Fruit fly (Drosophila melanogaster) whole organism, embryonic: ENCODE measurements around the gene Jhbp1.

Experiments used
- B-H2 ChIP-seq: fragments of 200-800 bp; sonication (Bioruptor generic); optimal IDR thresholded peaks from 2 replicates; lab custom pipeline; 2018; ENCODE audit warnings: missing biosample characterization, mild to moderate bottlenecking, missing genetic modification characterization
- Bteb2 ChIP-seq: fragments of 200-800 bp; sonication (Bioruptor generic); optimal IDR thresholded peaks from 2 replicates; lab custom pipeline; 2016; ENCODE audit warnings: missing biosample characterization, missing genetic modification characterization
- C15 ChIP-seq: fragments of 200-800 bp; sonication (Bioruptor generic); IDR thresholded peaks from 3 replicates; pipeline ENCODE4 v1.3.6; 2022; ENCODE audit warnings: missing biosample characterization, missing genetic modification characterization
- CG10654 ChIP-seq: fragments of 200-800 bp; sonication (Bioruptor generic); optimal IDR thresholded peaks from 2 replicates; lab custom pipeline; 2016; ENCODE audit warnings: missing biosample characterization, missing genetic modification characterization
- CG10979 ChIP-seq: fragments of 200-800 bp; sonication (Bioruptor generic); optimal IDR thresholded peaks from 2 replicates; lab custom pipeline; 2018; ENCODE audit warnings: missing biosample characterization, mild to moderate bottlenecking, missing genetic modification characterization, moderate library complexity
- CG11560 ChIP-seq: fragments of 200-800 bp; sonication (Bioruptor generic); IDR thresholded peaks from 3 replicates; pipeline ENCODE4 v1.3.6; 2022; ENCODE audit warnings: missing biosample characterization, missing genetic modification characterization
- CG12769 ChIP-seq: fragments of 200-800 bp; sonication (Bioruptor generic); optimal IDR thresholded peaks from 2 replicates; lab custom pipeline; 2019; ENCODE audit warnings: missing biosample characterization, mild to moderate bottlenecking, missing genetic modification characterization, moderate library complexity
- CG13287 ChIP-seq: fragments of 200-800 bp; sonication (Bioruptor generic); IDR thresholded peaks from 2 replicates; pipeline ENCODE4 v1.3.6; 2022; ENCODE audit warnings: missing biosample characterization, missing genetic modification characterization; ENCODE audit not compliant: partially characterized antibody
- CG13775 ChIP-seq: fragments of 200-800 bp; sonication (Bioruptor generic); optimal IDR thresholded peaks from 3 replicates; lab custom pipeline; 2017; ENCODE audit warnings: missing biosample characterization, mild to moderate bottlenecking, missing genetic modification characterization
- CG15269 ChIP-seq: fragments of 200-800 bp; sonication (Bioruptor generic); optimal IDR thresholded peaks from 2 replicates; lab custom pipeline; 2018; ENCODE audit warnings: missing biosample characterization, mild to moderate bottlenecking, missing genetic modification characterization, moderate library complexity
- CG16779 ChIP-seq: fragments of 200-800 bp; sonication (Bioruptor generic); IDR thresholded peaks from 2 replicates; pipeline ENCODE4 v1.3.6; 2022; ENCODE audit warnings: missing biosample characterization, missing genetic modification characterization
- CG17186 ChIP-seq: fragments of 200-800 bp; sonication (Bioruptor generic); optimal IDR thresholded peaks from 3 replicates; lab custom pipeline; 2017; ENCODE audit warnings: missing biosample characterization, missing genetic modification reagents, missing genetic modification characterization
- CG32772 ChIP-seq: fragments of 200-800 bp; sonication (Bioruptor generic); IDR thresholded peaks from 2 replicates; pipeline ENCODE4 v1.3.6; 2022; ENCODE audit warnings: missing biosample characterization, missing genetic modification characterization
- CG3281 ChIP-seq: fragments of 200-800 bp; sonication (Bioruptor generic); optimal IDR thresholded peaks from 3 replicates; lab custom pipeline; 2017; ENCODE audit warnings: missing biosample characterization, mild to moderate bottlenecking, missing genetic modification characterization
- CG3407 ChIP-seq: fragments of 200-800 bp; sonication (Bioruptor generic); optimal IDR thresholded peaks from 2 replicates; lab custom pipeline; 2018; ENCODE audit warnings: missing biosample characterization, mild to moderate bottlenecking, missing genetic modification characterization
- CG6854 ChIP-seq: fragments of 200-800 bp; sonication (Bioruptor generic); optimal IDR thresholded peaks from 3 replicates; lab custom pipeline; 2017; ENCODE audit warnings: missing biosample characterization, mild to moderate bottlenecking, missing genetic modification characterization
- CG8281 ChIP-seq: fragments of 200-800 bp; sonication (Bioruptor generic); optimal IDR thresholded peaks from 2 replicates; lab custom pipeline; 2018; ENCODE audit warnings: missing biosample characterization, mild to moderate bottlenecking, missing genetic modification characterization, moderate library complexity
- CG8290 ChIP-seq, 3 experiments: fragments of 200-800 bp; sonication (Bioruptor generic); optimal IDR thresholded peaks; 2 replicates each; lab custom pipeline; 2016 to 2019; ENCODE audit warnings: missing biosample characterization in 3 of 3, missing genetic modification characterization in 3 of 3, mild to moderate bottlenecking in 2 of 3, moderate library complexity in 1 of 3
- CG9876 ChIP-seq: fragments of 200-800 bp; sonication (Bioruptor generic); optimal IDR thresholded peaks from 2 replicates; lab custom pipeline; 2016; ENCODE audit warnings: missing biosample characterization, missing genetic modification characterization
- Chrac-16 ChIP-seq: fragments of 200-800 bp; sonication (Bioruptor generic); optimal IDR thresholded peaks from 3 replicates; lab custom pipeline; 2016; ENCODE audit warnings: missing biosample characterization, missing genetic modification characterization
- Dad ChIP-seq: fragments of 200-800 bp; sonication (Bioruptor generic); optimal IDR thresholded peaks from 3 replicates; lab custom pipeline; 2016; ENCODE audit warnings: missing biosample characterization, missing genetic modification characterization
- Doc3 ChIP-seq: fragments of 200-800 bp; sonication (Bioruptor generic); IDR thresholded peaks from 3 replicates; pipeline ENCODE4 v1.3.6; 2022; ENCODE audit warnings: missing biosample characterization, missing genetic modification characterization; ENCODE audit not compliant: partially characterized antibody
- Dp ChIP-seq: fragments of 200-800 bp; sonication (Bioruptor generic); optimal IDR thresholded peaks from 2 replicates; lab custom pipeline; 2018; ENCODE audit warnings: missing biosample characterization, mild to moderate bottlenecking, missing genetic modification characterization, moderate library complexity
- Ets65A ChIP-seq: fragments of 200-800 bp; sonication (Bioruptor generic); peaks from one replicate; lab custom pipeline; 2016; ENCODE audit warnings: missing biosample characterization, missing genetic modification characterization
- Fer2 ChIP-seq: fragments of 200-800 bp; sonication (Bioruptor generic); optimal IDR thresholded peaks from 2 replicates; lab custom pipeline; 2018; ENCODE audit warnings: missing biosample characterization, mild to moderate bottlenecking, missing genetic modification characterization, moderate library complexity
- Mrtf ChIP-seq: fragments of 200-800 bp; sonication (Bioruptor generic); IDR thresholded peaks from 3 replicates; pipeline ENCODE4 v1.3.6; 2022; ENCODE audit warnings: missing biosample characterization, missing genetic modification characterization
- Neu2 ChIP-seq: fragments of 200-800 bp; sonication (Bioruptor generic); optimal IDR thresholded peaks from 3 replicates; lab custom pipeline; 2016; ENCODE audit warnings: missing biosample characterization, missing genetic modification characterization, borderline replicate concordance
- Poxn ChIP-seq: fragments of 200-800 bp; sonication (Bioruptor generic); IDR thresholded peaks from 2 replicates; pipeline ENCODE4 v1.3.6; 2022; ENCODE audit warnings: missing biosample characterization, missing genetic modification characterization
- Ptx1 ChIP-seq: fragments of 200-800 bp; sonication (Bioruptor generic); IDR thresholded peaks from 2 replicates; pipeline ENCODE4 v1.3.6; 2022; ENCODE audit warnings: missing biosample characterization, missing genetic modification characterization
- bigmax ChIP-seq: fragments of 200-800 bp; sonication (Bioruptor generic); optimal IDR thresholded peaks from 2 replicates; lab custom pipeline; 2018; ENCODE audit warnings: missing biosample characterization, mild to moderate bottlenecking, missing genetic modification characterization
- br ChIP-seq: fragments of >200 bp; optimal IDR thresholded peaks from 2 replicates; lab custom pipeline; 2017
- dmrt11E ChIP-seq: fragments of 200-800 bp; sonication (Bioruptor generic); optimal IDR thresholded peaks from 3 replicates; lab custom pipeline; 2018; ENCODE audit warnings: missing biosample characterization, mild to moderate bottlenecking, missing genetic modification characterization, moderate library complexity
- exex ChIP-seq: fragments of 200-800 bp; sonication (Bioruptor generic); optimal IDR thresholded peaks from 4 replicates; lab custom pipeline; 2018; ENCODE audit warnings: missing biosample characterization, mild to moderate bottlenecking, missing genetic modification characterization, moderate library complexity
- eyg ChIP-seq: fragments of 200-800 bp; sonication (Bioruptor generic); optimal IDR thresholded peaks from 3 replicates; lab custom pipeline; 2016; ENCODE audit warnings: missing biosample characterization, missing genetic modification characterization
- gro ChIP-seq: fragments of 200-800 bp; sonication (Bioruptor generic); optimal IDR thresholded peaks from 2 replicates; lab custom pipeline; 2016; ENCODE audit warnings: missing biosample characterization, missing genetic modification characterization
- hb ChIP-seq: fragments of 200-800 bp; sonication (Bioruptor generic); IDR thresholded peaks from 3 replicates; pipeline ENCODE4 v1.3.6; 2022; ENCODE audit warnings: missing biosample characterization, missing genetic modification characterization; ENCODE audit not compliant: partially characterized antibody
- luna ChIP-seq: fragments of 200-800 bp; sonication (Bioruptor generic); optimal IDR thresholded peaks from 2 replicates; lab custom pipeline; 2016; ENCODE audit warnings: missing biosample characterization, missing genetic modification characterization
- nau ChIP-seq: fragments of 200-800 bp; sonication (Bioruptor generic); optimal IDR thresholded peaks from 3 replicates; lab custom pipeline; 2017; ENCODE audit warnings: missing biosample characterization, mild to moderate bottlenecking, missing genetic modification characterization, missing genetic modification reagents
- pb ChIP-seq: fragments of 200-800 bp; sonication (Bioruptor generic); optimal IDR thresholded peaks from 3 replicates; lab custom pipeline; 2016; ENCODE audit warnings: missing biosample characterization, missing genetic modification characterization
- prd ChIP-seq, 3 experiments: fragments of >200 bp in 2 of 3; fragments of 200-800 bp in 1 of 3; sonication (Bioruptor generic) in 1 of 3; optimal IDR thresholded peaks in 2 of 3; IDR thresholded peaks in 1 of 3; 2 replicates in 2 of 3; 3 replicates in 1 of 3; pipeline versions ENCODE4 v1.3.6 to Lab custom; 2017 to 2022; ENCODE audit warnings: missing biosample characterization in 1 of 3, missing genetic modification characterization in 1 of 3
- rib ChIP-seq: fragments of 200-800 bp; sonication (Bioruptor generic); IDR thresholded peaks from 2 replicates; pipeline ENCODE4 v1.3.6; 2022; ENCODE audit warnings: missing biosample characterization, missing genetic modification characterization
- run ChIP-seq: fragments of 200-800 bp; sonication (Bioruptor generic); optimal IDR thresholded peaks from 3 replicates; lab custom pipeline; 2018; ENCODE audit warnings: missing biosample characterization, mild to moderate bottlenecking, missing genetic modification characterization
- sna ChIP-seq: fragments of 200-800 bp; sonication (Bioruptor generic); IDR thresholded peaks from 2 replicates; pipeline ENCODE4 v1.3.6; 2022; ENCODE audit warnings: missing biosample characterization, missing genetic modification characterization; ENCODE audit not compliant: partially characterized antibody
- sob ChIP-seq: fragments of 200-800 bp; sonication (Bioruptor generic); IDR thresholded peaks from 2 replicates; pipeline ENCODE4 v1.3.6; 2022; ENCODE audit warnings: missing biosample characterization, missing genetic modification characterization
- sr ChIP-seq: fragments of 200-800 bp; sonication (Bioruptor generic); IDR thresholded peaks from 3 replicates; pipeline ENCODE4 v1.3.6; 2022; ENCODE audit warnings: missing biosample characterization, missing genetic modification characterization
- stc ChIP-seq: fragments of 200-800 bp; sonication (Bioruptor generic); IDR thresholded peaks from 2 replicates; pipeline ENCODE4 v1.3.6; 2022; ENCODE audit warnings: missing biosample characterization, missing genetic modification characterization
- sug ChIP-seq: fragments of 200-800 bp; optimal IDR thresholded peaks from 2 replicates; lab custom pipeline; 2019; ENCODE audit warnings: missing biosample characterization, mild to moderate bottlenecking, missing genetic modification characterization, moderate library complexity
- toy ChIP-seq: fragments of 200-800 bp; sonication (Bioruptor generic); IDR thresholded peaks from 2 replicates; pipeline ENCODE4 v1.3.6; 2022; ENCODE audit warnings: missing biosample characterization, missing genetic modification characterization
- zen ChIP-seq: fragments of 200-800 bp; sonication (Bioruptor generic); optimal IDR thresholded peaks from 3 replicates; lab custom pipeline; 2018; ENCODE audit warnings: missing biosample characterization, mild to moderate bottlenecking, missing genetic modification characterization, moderate library complexity
- zf30C ChIP-seq: fragments of 200-800 bp; sonication (Bioruptor generic); optimal IDR thresholded peaks from 3 replicates; lab custom pipeline; 2018; ENCODE audit warnings: missing biosample characterization, mild to moderate bottlenecking, missing genetic modification characterization

The Jhbp1 gene

dm6 chr3R:4995549-4996277 is 30.5 kb downstream of the Jhbp1 start (continued):
- no peak for TF ChIP-seq zen
- TF ChIP-seq Fer2 (tag; lab: Kevin White, UChicago), result no peak
- no peak for TF ChIP-seq Chrac-16 (GFP tag; lab: Kevin White, UChicago)
- peak; percentile 38 for TF ChIP-seq CG10979 (tag; lab: Kevin White, UChicago)
- TF ChIP-seq nau (GFP tag; lab: Kevin White, UChicago), result no peak
- no peak for TF ChIP-seq CG13775 (GFP tag; lab: Kevin White, UChicago)
- peak; percentile 11; the same call in 1 of the 2 replicates for TF ChIP-seq Ptx1
- no peak for TF ChIP-seq CG9876 (GFP tag; lab: Kevin White, UChicago)
- no peak for TF ChIP-seq CG12769 (tag; lab: Kevin White, UChicago)
- TF ChIP-seq dmrt11E (tag; lab: Kevin White, UChicago), result peak; percentile 54
- TF ChIP-seq toy, result no peak
- TF ChIP-seq pb (GFP tag; lab: Kevin White, UChicago), result no peak
- TF ChIP-seq B-H2 (GFP tag; lab: Kevin White, UChicago), result no peak
- no peak for TF ChIP-seq luna (GFP tag; lab: Kevin White, UChicago)
- no peak for TF ChIP-seq Mrtf (GFP tag; lab: Robert Waterston, UW)
- TF ChIP-seq CG3407, result no peak
- TF ChIP-seq Dp (GFP tag; lab: Kevin White, UChicago), result no peak
- no peak for TF ChIP-seq CG6854
- no peak for TF ChIP-seq hb
- no peak for TF ChIP-seq CG15269 (tag; lab: Kevin White, UChicago)
- TF ChIP-seq exex (tag; lab: Kevin White, UChicago), result peak; percentile 3
- TF ChIP-seq CG17186, result no peak
- TF ChIP-seq Poxn (GFP tag; lab: Robert Waterston, UW), result no peak
- TF ChIP-seq CG13287, result no peak
- no peak for TF ChIP-seq C15 (GFP tag; lab: Robert Waterston, UW)
- no peak for TF ChIP-seq sug
- no peak for TF ChIP-seq prd (optimal IDR thresholded peaks at IDR 0.05; lab: Kevin White, UChicago)
- TF ChIP-seq prd (GFP tag; IDR thresholded peaks at IDR 0.05; lab: Robert Waterston, UW), result peak; percentile 15; the same call in 1 of the 3 replicates
- TF ChIP-seq CG11560 (tag; lab: Robert Waterston, UW), result no peak
- TF ChIP-seq CG8290 (GFP tag; optimal IDR thresholded peaks at IDR 0.05; lab: Kevin White, UChicago), result no peak
- peak; percentile 27 for TF ChIP-seq CG8290 (tag; optimal IDR thresholded peaks at IDR 0.05; lab: Kevin White, UChicago)
- no peak for TF ChIP-seq CG10654 (GFP tag; lab: Kevin White, UChicago)
- no peak for TF ChIP-seq Ets65A (GFP tag; lab: Kevin White, UChicago)
- TF ChIP-seq zf30C (GFP tag; lab: Kevin White, UChicago), result peak; percentile 71
- no peak for TF ChIP-seq Doc3 (GFP tag; lab: Robert Waterston, UW)
- no peak for TF ChIP-seq sob
- TF ChIP-seq sr, result no peak
- TF ChIP-seq gro (GFP tag; lab: Kevin White, UChicago), result no peak
- TF ChIP-seq Neu2, result no peak
- no peak for TF ChIP-seq CG32772 (GFP tag; lab: Robert Waterston, UW)
- TF ChIP-seq stc (GFP tag; lab: Robert Waterston, UW), result no peak
- TF ChIP-seq run (tag; lab: Kevin White, UChicago), result peak; percentile 6
- no peak for TF ChIP-seq rib (GFP tag; lab: Robert Waterston, UW)
- no peak for TF ChIP-seq eyg
- no peak for TF ChIP-seq br (lab: Kevin White, UChicago)
- TF ChIP-seq Dad (GFP tag; lab: Kevin White, UChicago), result peak; percentile 9
- TF ChIP-seq bigmax (GFP tag; lab: Kevin White, UChicago), result no peak
- no peak for TF ChIP-seq Bteb2 (GFP tag; lab: Kevin White, UChicago)
- TF ChIP-seq CG3281 (GFP tag; lab: Kevin White, UChicago), result no peak
- no peak for TF ChIP-seq CG8281 (tag; lab: Kevin White, UChicago)
- TF ChIP-seq CG16779 (GFP tag; lab: Robert Waterston, UW), result no peak
- no peak for TF ChIP-seq sna (GFP tag; lab: Robert Waterston, UW)
